Fruit fly (Drosophila melanogaster): ENCODE measurements around the gene FoxK.
A peak's percentile ranks its signal among the peaks of the same experiment; 100 is the strongest.

The FoxK gene

dm6 chr3L:11064689-11065088 is 55.9 kb downstream of the FoxK start, which contains the start of the genes CG32075, CG45101 and SuUR (continued):
- TF ChIP-seq CkIIα-i1 (GFP tag; IDR thresholded peaks at IDR 0.05): no peak
- TF ChIP-seq CG11085 (GFP tag; IDR thresholded peaks at IDR 0.05): peak; percentile 64
- TF ChIP-seq Mes4 (GFP tag; optimal IDR thresholded peaks at IDR 0.05): peak; percentile 75
- TF ChIP-seq CG6175 (GFP tag; IDR thresholded peaks at IDR 0.05): peak; percentile 66; the same call in 1 of the 3 replicates
- peak; percentile 86 for TF ChIP-seq CG8924 (tag; optimal IDR thresholded peaks at IDR 0.05)
- peak; percentile 48 for TF ChIP-seq CG10431 (GFP tag; optimal IDR thresholded peaks at IDR 0.05)
- TF ChIP-seq pb (GFP tag; optimal IDR thresholded peaks at IDR 0.05): peak; percentile 43
- TF ChIP-seq tup (GFP tag; optimal IDR thresholded peaks at IDR 0.05): peak; percentile 75
- TF ChIP-seq CG14965 (GFP tag; optimal IDR thresholded peaks at IDR 0.05; ENCODE audit: borderline replicate concordance): no peak
- no peak for TF ChIP-seq ash1 (GFP tag; optimal IDR thresholded peaks at IDR 0.05)
- TF ChIP-seq slbo (GFP tag; IDR thresholded peaks at IDR 0.05): peak; percentile 94
- TF ChIP-seq CG7928 (GFP tag; optimal IDR thresholded peaks at IDR 0.05): peak; percentile 41
- TF ChIP-seq CG10959 (GFP tag; IDR thresholded peaks at IDR 0.05): peak; percentile 57
- TF ChIP-seq CG15601 (tag; optimal IDR thresholded peaks at IDR 0.05): peak; percentile 77
- no peak for TF ChIP-seq ERR (GFP tag; optimal IDR thresholded peaks at IDR 0.05)
- peak; percentile 92 for TF ChIP-seq mam (GFP tag; optimal IDR thresholded peaks at IDR 0.05)
- no peak for TF ChIP-seq usp (GFP tag; optimal IDR thresholded peaks at IDR 0.05)
- TF ChIP-seq CG9727 (GFP tag; optimal IDR thresholded peaks at IDR 0.05): peak; percentile 85
- peak; percentile 80 for TF ChIP-seq CG15269 (tag; optimal IDR thresholded peaks at IDR 0.05)
- TF ChIP-seq CG6272 (GFP tag; IDR thresholded peaks at IDR 0.05): peak; percentile 90
- TF ChIP-seq Dref (GFP tag; IDR thresholded peaks at IDR 0.05): no peak
- no peak for TF ChIP-seq HLH4C (GFP tag; IDR thresholded peaks at IDR 0.05; ENCODE audit: partially characterized antibody)
- TF ChIP-seq CG7786 (GFP tag; optimal IDR thresholded peaks at IDR 0.05): peak; percentile 90
- peak; percentile 85 for TF ChIP-seq CG9876 (GFP tag; optimal IDR thresholded peaks at IDR 0.05)
- peak; percentile 62 for TF ChIP-seq CG5953 (GFP tag; IDR thresholded peaks at IDR 0.05)
- TF ChIP-seq CG2889 (GFP tag; IDR thresholded peaks at IDR 0.05): peak; percentile 83
- peak; percentile 82 for TF ChIP-seq CG18011 (GFP tag; optimal IDR thresholded peaks at IDR 0.05)
- TF ChIP-seq Sox100B (GFP tag; optimal IDR thresholded peaks at IDR 0.05): peak; percentile 77
- TF ChIP-seq tin (GFP tag; optimal IDR thresholded peaks at IDR 0.05): peak; percentile 90
- no peak for TF ChIP-seq CG10321 (GFP tag; IDR thresholded peaks at IDR 0.05)
- TF ChIP-seq ATbp (GFP tag; optimal IDR thresholded peaks at IDR 0.05): peak; percentile 60
- peak; percentile 81 for TF ChIP-seq Elba2 (GFP tag; optimal IDR thresholded peaks at IDR 0.05)
- TF ChIP-seq CG1602 (GFP tag; optimal IDR thresholded peaks at IDR 0.05): peak; percentile 92
- peak; percentile 24 for TF ChIP-seq grn (GFP tag; optimal IDR thresholded peaks at IDR 0.05)
- peak; percentile 63 for TF ChIP-seq Dp (GFP tag; optimal IDR thresholded peaks at IDR 0.05)
- peak; percentile 83 for TF ChIP-seq repo (GFP tag; optimal IDR thresholded peaks at IDR 0.05)
- peak; percentile 57 for TF ChIP-seq CG12219 (GFP tag; optimal IDR thresholded peaks at IDR 0.05)
- no peak for TF ChIP-seq yki (optimal IDR thresholded peaks at IDR 0.05)
- peak; percentile 73 for TF ChIP-seq Usf (GFP tag; optimal IDR thresholded peaks at IDR 0.05)
- TF ChIP-seq ato (GFP tag; IDR thresholded peaks at IDR 0.05; ENCODE audit: partially characterized antibody): no peak
- TF ChIP-seq CG13775 (GFP tag; optimal IDR thresholded peaks at IDR 0.05): peak; percentile 93
- TF ChIP-seq Scr (GFP tag; IDR thresholded peaks at IDR 0.05; ENCODE audit: partially characterized antibody): no peak
- no peak for TF ChIP-seq Hr78 (GFP tag; optimal IDR thresholded peaks at IDR 0.05)
- TF ChIP-seq Eip74EF (GFP tag; optimal IDR thresholded peaks at IDR 0.05): peak in 1 of 2 experiments; percentile 35
- peak; percentile 96 for TF ChIP-seq CG10267 (tag; optimal IDR thresholded peaks at IDR 0.05)
- peak; percentile 84 for TF ChIP-seq CG11247 (GFP tag; IDR thresholded peaks at IDR 0.05)
- TF ChIP-seq Mrtf (GFP tag; IDR thresholded peaks at IDR 0.05): peak; percentile 70; the same call in 1 of the 3 replicates
- TF ChIP-seq CG8388 (GFP tag; optimal IDR thresholded peaks at IDR 0.05): peak; percentile 82
- TF ChIP-seq CG9932 (GFP tag; IDR thresholded peaks at IDR 0.05): peak; percentile 94
- TF ChIP-seq ewg (GFP tag; optimal IDR thresholded peaks at IDR 0.05): peak; percentile 76
- TF ChIP-seq zf30C (GFP tag; optimal IDR thresholded peaks at IDR 0.05): no peak
